Fruit fly (Drosophila melanogaster) whole organism, embryonic: ENCODE data around the gene CG32639.

Experiments
- CG10147 ChIP-seq: fragments of 200-800 bp; sonication (Bioruptor generic); optimal IDR thresholded peaks from 2 replicates; lab custom pipeline; 2019; ENCODE audit warnings: missing biosample characterization, mild to moderate bottlenecking, missing genetic modification characterization, moderate library complexity
- CG10979 ChIP-seq: fragments of 200-800 bp; sonication (Bioruptor generic); optimal IDR thresholded peaks from 2 replicates; lab custom pipeline; 2018; ENCODE audit warnings: missing biosample characterization, mild to moderate bottlenecking, missing genetic modification characterization, moderate library complexity
- CG11093 ChIP-seq: fragments of 200-800 bp; sonication (Bioruptor generic); IDR thresholded peaks from 3 replicates; pipeline ENCODE4 v1.3.6; 2022; ENCODE audit warnings: missing biosample characterization, missing genetic modification characterization
- CG11504 ChIP-seq: fragments of 200-800 bp; sonication (Bioruptor generic); optimal IDR thresholded peaks from 3 replicates; lab custom pipeline; 2019; ENCODE audit warnings: missing biosample characterization, mild to moderate bottlenecking, missing genetic modification characterization, moderate library complexity
- CG11560 ChIP-seq: fragments of 200-800 bp; sonication (Bioruptor generic); IDR thresholded peaks from 3 replicates; pipeline ENCODE4 v1.3.6; 2022; ENCODE audit warnings: missing biosample characterization, missing genetic modification characterization
- CG12236 ChIP-seq: fragments of 200-800 bp; sonication (Bioruptor generic); optimal IDR thresholded peaks from 2 replicates; lab custom pipeline; 2016; ENCODE audit warnings: missing biosample characterization, missing genetic modification characterization
- CG13424 ChIP-seq: fragments of 200-800 bp; sonication (Bioruptor generic); optimal IDR thresholded peaks from 2 replicates; lab custom pipeline; 2019; ENCODE audit warnings: missing biosample characterization, mild to moderate bottlenecking, missing genetic modification characterization, moderate library complexity
- CG14014 ChIP-seq: fragments of 200-800 bp; sonication (Bioruptor generic); IDR thresholded peaks from 2 replicates; pipeline ENCODE4 v1.3.6; 2022; ENCODE audit warnings: missing biosample characterization, missing genetic modification characterization
- CG1603 ChIP-seq: fragments of 200-800 bp; sonication (Bioruptor generic); optimal IDR thresholded peaks from 2 replicates; lab custom pipeline; 2019; ENCODE audit warnings: missing biosample characterization, mild to moderate bottlenecking, missing genetic modification characterization, moderate library complexity
- CG1792 ChIP-seq: fragments of 200-800 bp; sonication (Bioruptor generic); optimal IDR thresholded peaks from 2 replicates; lab custom pipeline; 2016; ENCODE audit warnings: missing biosample characterization, missing genetic modification characterization
- CG18011 ChIP-seq: fragments of 200-800 bp; sonication (Bioruptor generic); optimal IDR thresholded peaks from 2 replicates; lab custom pipeline; 2017; ENCODE audit warnings: missing biosample characterization, missing genetic modification characterization, mild to moderate bottlenecking, moderate library complexity, missing genotype
- CG18476 ChIP-seq: fragments of 200-800 bp; sonication (Bioruptor generic); optimal IDR thresholded peaks from 2 replicates; lab custom pipeline; 2016; ENCODE audit warnings: missing biosample characterization, mild to moderate bottlenecking, missing genetic modification characterization
- CG18599 ChIP-seq: fragments of 200-800 bp; sonication (Bioruptor generic); optimal IDR thresholded peaks from 3 replicates; lab custom pipeline; 2017; ENCODE audit warnings: missing biosample characterization, missing genetic modification characterization, mild to moderate bottlenecking, moderate library complexity, missing genetic modification reagents
- CG18619 ChIP-seq: fragments of 200-800 bp; sonication (Bioruptor generic); optimal IDR thresholded peaks from 3 replicates; lab custom pipeline; 2017; ENCODE audit warnings: missing biosample characterization, mild to moderate bottlenecking, missing genetic modification characterization
- CG2116 ChIP-seq: fragments of 200-800 bp; sonication (Bioruptor generic); optimal IDR thresholded peaks from 3 replicates; lab custom pipeline; 2018; ENCODE audit warnings: missing biosample characterization, mild to moderate bottlenecking, missing genetic modification characterization
- CG2129 ChIP-seq: fragments of 200-800 bp; sonication (Bioruptor generic); IDR thresholded peaks from 2 replicates; pipeline ENCODE4 v1.3.6; 2022; ENCODE audit warnings: missing biosample characterization, missing genetic modification characterization; ENCODE audit not compliant: partially characterized antibody
- CG2712 ChIP-seq: fragments of 200-800 bp; optimal IDR thresholded peaks from 3 replicates; lab custom pipeline; 2019; ENCODE audit warnings: missing biosample characterization, mild to moderate bottlenecking, missing genetic modification characterization, moderate library complexity
- CG33557 ChIP-seq: fragments of 200-800 bp; sonication (Bioruptor generic); optimal IDR thresholded peaks from 2 replicates; lab custom pipeline; 2019; ENCODE audit warnings: missing biosample characterization, mild to moderate bottlenecking, missing genetic modification characterization, moderate library complexity
- CG34224 ChIP-seq: fragments of 200-800 bp; sonication (Bioruptor generic); IDR thresholded peaks from 3 replicates; pipeline ENCODE4 v1.3.6; 2022; ENCODE audit warnings: missing biosample characterization, missing genetic modification characterization; ENCODE audit not compliant: partially characterized antibody
- CG34422 ChIP-seq: fragments of 200-800 bp; sonication (Bioruptor generic); IDR thresholded peaks from 3 replicates; pipeline ENCODE4 v1.3.6; 2022; ENCODE audit warnings: missing biosample characterization, missing genetic modification characterization
- CG3726 ChIP-seq: fragments of 200-800 bp; sonication (Bioruptor generic); IDR thresholded peaks from 3 replicates; pipeline ENCODE4, ENCODE4 v1.3.6; 2022; ENCODE audit warnings: missing biosample characterization, missing genetic modification characterization
- CG4282 ChIP-seq: fragments of 200-800 bp; sonication (Bioruptor generic); optimal IDR thresholded peaks from 2 replicates; lab custom pipeline; 2016; ENCODE audit warnings: missing biosample characterization, missing genetic modification characterization
- CG5180 ChIP-seq: fragments of 200-800 bp; sonication (Bioruptor generic); optimal IDR thresholded peaks from 3 replicates; lab custom pipeline; 2017; ENCODE audit warnings: missing biosample characterization, missing genetic modification characterization, mild to moderate bottlenecking, moderate library complexity, missing genetic modification reagents
- CG5245 ChIP-seq: fragments of 200-800 bp; sonication (Bioruptor generic); optimal IDR thresholded peaks from 3 replicates; lab custom pipeline; 2016; ENCODE audit warnings: missing biosample characterization, missing genetic modification characterization
- CG7963 ChIP-seq: fragments of 200-800 bp; sonication (Bioruptor generic); IDR thresholded peaks from 3 replicates; pipeline ENCODE4 v1.3.6; 2022; ENCODE audit warnings: missing biosample characterization, missing genetic modification characterization; ENCODE audit not compliant: partially characterized antibody
- CG9876 ChIP-seq: fragments of 200-800 bp; sonication (Bioruptor generic); optimal IDR thresholded peaks from 2 replicates; lab custom pipeline; 2016; ENCODE audit warnings: missing biosample characterization, missing genetic modification characterization
- D19A ChIP-seq: fragments of 200-800 bp; optimal IDR thresholded peaks from 3 replicates; lab custom pipeline; 2019; ENCODE audit warnings: missing biosample characterization, mild to moderate bottlenecking, missing genetic modification characterization, moderate library complexity
- Dfd ChIP-seq, 2 experiments: fragments of >200 bp; optimal IDR thresholded peaks; 2 replicates each; lab custom pipeline; 2017; ENCODE audit warnings: missing biosample characterization in 2 of 2, missing genetic modification characterization in 2 of 2
- Dip3 ChIP-seq: fragments of 200-800 bp; sonication (Bioruptor generic); optimal IDR thresholded peaks from 3 replicates; lab custom pipeline; 2016; ENCODE audit warnings: missing biosample characterization, missing genetic modification characterization
- H15 ChIP-seq: fragments of 200-800 bp; sonication (Bioruptor generic); IDR thresholded peaks from 3 replicates; pipeline ENCODE4 v1.3.6; 2022; ENCODE audit warnings: missing biosample characterization, missing genetic modification characterization
- HHEX ChIP-seq: fragments of 200-800 bp; sonication (Bioruptor generic); optimal IDR thresholded peaks from 3 replicates; lab custom pipeline; 2017; ENCODE audit warnings: missing biosample characterization, mild to moderate bottlenecking, missing genetic modification characterization, missing genetic modification reagents
- MESR4 ChIP-seq: fragments of 200-800 bp; sonication (Bioruptor generic); optimal IDR thresholded peaks from 2 replicates; lab custom pipeline; 2018; ENCODE audit warnings: missing biosample characterization, mild to moderate bottlenecking, missing genetic modification characterization, moderate library complexity
- Nf-YC ChIP-seq: fragments of 200-800 bp; optimal IDR thresholded peaks from 3 replicates; lab custom pipeline; 2019; ENCODE audit warnings: missing biosample characterization, mild to moderate bottlenecking, missing genetic modification characterization, moderate library complexity
- Stat92E ChIP-seq, 3 experiments: fragments of >200 bp in 2 of 3; fragments of 200-800 bp in 1 of 3; sonication (Bioruptor generic) in 1 of 3; optimal IDR thresholded peaks; 2 replicates each; lab custom pipeline; 2017 to 2019; ENCODE audit warnings: missing biosample characterization in 3 of 3, missing genetic modification characterization in 3 of 3, mild to moderate bottlenecking in 1 of 3, moderate library complexity in 1 of 3
- bbx ChIP-seq: fragments of 200-800 bp; sonication (Bioruptor generic); IDR thresholded peaks from 2 replicates; pipeline ENCODE4 v1.3.6; 2022; ENCODE audit warnings: missing biosample characterization, missing genetic modification characterization; ENCODE audit not compliant: partially characterized antibody
- corto ChIP-seq: fragments of 200-800 bp; sonication (Bioruptor generic); optimal IDR thresholded peaks from 2 replicates; lab custom pipeline; 2016; ENCODE audit warnings: missing biosample characterization, mild to moderate bottlenecking, missing genetic modification characterization, moderate library complexity
- dan ChIP-seq: fragments of 200-800 bp; sonication (Bioruptor generic); IDR thresholded peaks from 2 replicates; pipeline ENCODE4 v1.3.6; 2022; ENCODE audit warnings: missing biosample characterization, missing genetic modification characterization
- dm ChIP-seq: fragments of 200-800 bp; sonication (Bioruptor generic); optimal IDR thresholded peaks from 3 replicates; lab custom pipeline; 2016; ENCODE audit warnings: missing biosample characterization, missing genetic modification characterization
- exex ChIP-seq: fragments of 200-800 bp; sonication (Bioruptor generic); optimal IDR thresholded peaks from 4 replicates; lab custom pipeline; 2018; ENCODE audit warnings: missing biosample characterization, mild to moderate bottlenecking, missing genetic modification characterization, moderate library complexity
- fd64A ChIP-seq: fragments of 200-800 bp; sonication (Bioruptor generic); optimal IDR thresholded peaks from 3 replicates; lab custom pipeline; 2018; ENCODE audit warnings: missing biosample characterization, mild to moderate bottlenecking, missing genetic modification characterization
- gt ChIP-seq: fragments of 200-800 bp; sonication (Bioruptor generic); IDR thresholded peaks from 2 replicates; pipeline ENCODE4 v1.3.6; 2022; ENCODE audit warnings: missing biosample characterization, missing genetic modification characterization
- hth ChIP-seq: fragments of >200 bp; optimal IDR thresholded peaks from 2 replicates; lab custom pipeline; 2017; ENCODE audit warnings: inconsistent platforms
- insv ChIP-seq, 2 experiments: fragments of 200-800 bp; sonication (Bioruptor generic); optimal IDR thresholded peaks; 3 replicates each; lab custom pipeline; 2016 to 2018; ENCODE audit warnings: missing biosample characterization in 2 of 2, missing genetic modification characterization in 2 of 2
- lov ChIP-seq, 2 experiments: fragments of 200-800 bp in 1 of 2; fragments of >200 bp in 1 of 2; sonication (Bioruptor generic) in 1 of 2; IDR thresholded peaks in 1 of 2; optimal IDR thresholded peaks in 1 of 2; 2 replicates in 1 of 2; 3 replicates in 1 of 2; pipeline versions ENCODE4 v1.3.6 to Lab custom; 2017 to 2022; ENCODE audit warnings: missing biosample characterization in 1 of 2, missing genetic modification characterization in 1 of 2
- phol ChIP-seq: fragments of 200-800 bp; sonication (Bioruptor generic); optimal IDR thresholded peaks from 3 replicates; lab custom pipeline; 2018; ENCODE audit warnings: missing biosample characterization, mild to moderate bottlenecking, missing genetic modification characterization, moderate library complexity
- sens ChIP-seq: fragments of 200-800 bp; sonication (Bioruptor generic); peaks from one replicate; lab custom pipeline; 2016; ENCODE audit warnings: missing biosample characterization, missing genetic modification characterization
- shn ChIP-seq: fragments of 200-800 bp; sonication (Bioruptor generic); optimal IDR thresholded peaks from 3 replicates; lab custom pipeline; 2016; ENCODE audit warnings: missing biosample characterization, missing genetic modification characterization
- stc ChIP-seq: fragments of 200-800 bp; sonication (Bioruptor generic); IDR thresholded peaks from 2 replicates; pipeline ENCODE4 v1.3.6; 2022; ENCODE audit warnings: missing biosample characterization, missing genetic modification characterization
- wdn ChIP-seq: fragments of 200-800 bp; sonication (Bioruptor generic); IDR thresholded peaks from 2 replicates; pipeline ENCODE4 v1.3.6; 2022; ENCODE audit warnings: missing biosample characterization, missing genetic modification characterization

The CG32639 gene

DNA sequence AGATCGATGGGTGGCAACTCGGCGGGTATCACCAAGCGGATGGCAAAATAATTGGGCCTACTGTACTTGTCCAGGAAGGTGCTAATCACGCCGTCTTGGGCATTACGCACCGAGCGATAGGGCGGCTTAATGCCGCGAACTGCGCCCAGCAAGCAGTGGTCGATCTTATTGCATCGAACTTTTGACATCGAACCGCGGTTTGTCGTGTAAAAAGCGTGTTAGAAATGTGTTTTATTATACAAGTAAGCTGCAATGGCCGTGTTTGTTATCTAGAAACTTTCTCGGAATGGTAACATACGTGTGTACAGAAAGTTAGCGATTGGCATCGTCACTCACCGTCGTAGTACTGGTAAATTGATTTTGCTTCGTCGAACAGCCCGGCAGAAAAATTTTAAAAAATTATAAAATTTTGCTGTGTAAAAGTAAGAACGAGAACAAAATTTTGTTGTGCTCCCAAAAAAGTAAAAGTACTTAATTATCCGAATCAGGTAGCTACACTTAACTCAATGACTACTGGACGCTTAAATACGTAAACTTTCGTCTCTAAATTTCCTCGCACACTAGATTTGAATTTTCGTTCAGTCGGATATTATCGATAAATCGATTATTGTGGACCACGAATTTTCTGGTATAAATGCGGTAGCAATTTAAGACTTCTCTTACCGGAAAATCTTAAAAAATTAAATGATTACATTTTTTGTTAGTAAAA is 21.8 kb upstream of the CG32639 start, which contains the start of the genes mew and CG15742 (continued):
- TF ChIP-seq CG18619 (GFP tag; lab: Kevin White, UChicago) (no peak), shn (GFP tag; lab: Kevin White, UChicago) (no peak), bbx (no peak), dm (GFP tag; lab: Kevin White, UChicago) (no peak), CG12236 (GFP tag; lab: Kevin White, UChicago) (no peak), CG18011 (GFP tag; lab: Kevin White, UChicago) (peak; percentile 83), hth (lab: Kevin White, UChicago) (no peak), CG5245 (GFP tag; lab: Kevin White, UChicago) (no peak), MESR4 (GFP tag; lab: Kevin White, UChicago) (no peak), phol (tag; lab: Kevin White, UChicago) (no peak), Dfd (GFP tag; optimal IDR thresholded peaks at IDR 0.05; lab: Kevin White, UChicago) (no peak), exex (tag; lab: Kevin White, UChicago) (no peak), CG2712 (tag; lab: Kevin White, UChicago) (no peak), dan (GFP tag; lab: Robert Waterston, UW) (no peak), CG2129 (no peak), HHEX (no peak), Dip3 (GFP tag; lab: Kevin White, UChicago) (no peak), CG34422 (GFP tag; lab: Robert Waterston, UW) (no peak), wdn (GFP tag; lab: Robert Waterston, UW) (no peak), H15 (GFP tag; lab: Robert Waterston, UW) (no peak), Stat92E (GFP tag; optimal IDR thresholded peaks at IDR 0.05; lab: Kevin White, UChicago) (peak in 1 of 3 experiments; percentile 7), CG14014 (GFP tag; lab: Robert Waterston, UW) (no peak), CG33557 (GFP tag; lab: Kevin White, UChicago) (no peak), CG1603 (tag; lab: Kevin White, UChicago) (no peak), lov (optimal IDR thresholded peaks at IDR 0.05; lab: Kevin White, UChicago) (no peak), lov (GFP tag; IDR thresholded peaks at IDR 0.05; lab: Robert Waterston, UW) (no peak), CG18599 (GFP tag; lab: Kevin White, UChicago) (no peak), fd64A (GFP tag; lab: Kevin White, UChicago) (no peak), CG4282 (GFP tag; lab: Kevin White, UChicago) (no peak), CG9876 (no peak), CG2116 (GFP tag; lab: Kevin White, UChicago) (no peak), CG11504 (tag; lab: Kevin White, UChicago) (no peak), CG34224 (GFP tag; lab: Robert Waterston, UW) (no peak), stc (GFP tag; lab: Robert Waterston, UW) (no peak), D19A (no peak), CG13424 (no peak), corto (GFP tag; lab: Kevin White, UChicago) (no peak), CG7963 (no peak), CG10147 (GFP tag; lab: Kevin White, UChicago) (no peak), insv (GFP tag; optimal IDR thresholded peaks at IDR 0.05; lab: Kevin White, UChicago) (no peak), gt (GFP tag; lab: Robert Waterston, UW) (no peak), CG10979 (tag; lab: Kevin White, UChicago) (no peak), CG11093 (GFP tag; lab: Robert Waterston, UW) (no peak), CG1792 (no peak), Nf-YC (no peak), sens (GFP tag; lab: Kevin White, UChicago) (no peak), CG3726 (GFP tag; lab: Robert Waterston, UW) (no peak), CG5180 (GFP tag; lab: Kevin White, UChicago) (peak; percentile 97), CG18476 (GFP tag; lab: Kevin White, UChicago) (no peak), CG11560 (tag; lab: Robert Waterston, UW) (no peak)
